Worm (Caenorhabditis elegans): ENCODE measurements around the gene R02D3.8.

ce11 chrIV:261607-262006 lies 4.6 kb upstream of the R02D3.8 start, which contains the start of gene pqbp-1.1:
- TF ChIP-seq gmeb-2 (tag; optimal IDR thresholded peaks at IDR 0.05) (no peak), nhr-11 (tag; optimal IDR thresholded peaks at IDR 0.05) (no peak), ama-1 (optimal IDR thresholded peaks at IDR 0.05) (no peak), hlh-13 (GFP tag; optimal IDR thresholded peaks at IDR 0.05) (no peak), sox-4 (tag; optimal IDR thresholded peaks at IDR 0.05) (no peak), unc-55 (GFP tag; optimal IDR thresholded peaks at IDR 0.05) (no peak), tbx-2 (tag; optimal IDR thresholded peaks at IDR 0.05) (no peak), ttx-3 (tag; optimal IDR thresholded peaks at IDR 0.05) (no peak), elt-2 (tag; optimal IDR thresholded peaks at IDR 0.05) (peak; percentile 6), T23F11.4 (GFP tag; optimal IDR thresholded peaks at IDR 0.05) (no peak), K09A11.1 (tag; optimal IDR thresholded peaks at IDR 0.05; ENCODE audit: insufficient read depth) (no peak), ets-4 (tag; optimal IDR thresholded peaks at IDR 0.05) (no peak), ceh-45 (GFP tag; IDR thresholded peaks at IDR 0.05) (no peak)

Measured in whole organism, late embryonic.